Fruit fly (Drosophila melanogaster): Measurements from ENCODE around the gene stck.

stck gene

dm6 chr3R:8356626-8357290 is at the start of gene stck:
stck (plus strand) TSS chr3R:8356978.
- TF ChIP-seq CG8478 (optimal IDR thresholded peaks at IDR 0.05) (no peak), CTCF (optimal IDR thresholded peaks at IDR 0.05) (peak in 1 of 2 experiments; percentile 25)

- TF ChIP-seq CG8478 (optimal IDR thresholded peaks at IDR 0.05) (no peak), CTCF (optimal IDR thresholded peaks at IDR 0.05) (no peak)
Observed at dm6 chr3R:8307283-8307682, 49.5 kb upstream of the stck start.

DNA sequence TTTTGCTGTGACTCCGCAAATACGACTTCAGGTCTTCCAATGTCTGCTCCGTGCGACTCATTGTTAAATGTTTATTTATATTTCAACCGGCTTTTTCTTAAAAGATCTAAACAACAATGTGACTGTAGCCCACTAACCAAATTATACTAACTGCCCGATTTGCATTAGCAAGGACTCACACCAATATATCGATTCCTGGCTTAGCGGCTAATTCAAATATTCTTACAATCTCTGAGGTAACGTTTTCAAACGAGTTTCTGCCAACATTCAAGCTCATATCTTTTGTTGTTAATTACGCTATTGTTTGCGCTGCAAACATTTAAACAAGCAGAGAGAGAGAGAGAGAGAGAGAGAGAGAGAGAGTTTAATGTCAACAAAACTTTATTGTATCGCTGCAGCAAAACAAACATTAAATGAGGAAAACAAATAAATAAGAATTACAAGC is 48.2 kb upstream of the stck start, which contains the start of gene tex:
Gene tex, minus strand, starts transcription at position 131 of the 445 bp plus-strand sequence.
- TF ChIP-seq CG8478 (optimal IDR thresholded peaks at IDR 0.05) (no peak), CTCF (optimal IDR thresholded peaks at IDR 0.05) (no peak)

DNA sequence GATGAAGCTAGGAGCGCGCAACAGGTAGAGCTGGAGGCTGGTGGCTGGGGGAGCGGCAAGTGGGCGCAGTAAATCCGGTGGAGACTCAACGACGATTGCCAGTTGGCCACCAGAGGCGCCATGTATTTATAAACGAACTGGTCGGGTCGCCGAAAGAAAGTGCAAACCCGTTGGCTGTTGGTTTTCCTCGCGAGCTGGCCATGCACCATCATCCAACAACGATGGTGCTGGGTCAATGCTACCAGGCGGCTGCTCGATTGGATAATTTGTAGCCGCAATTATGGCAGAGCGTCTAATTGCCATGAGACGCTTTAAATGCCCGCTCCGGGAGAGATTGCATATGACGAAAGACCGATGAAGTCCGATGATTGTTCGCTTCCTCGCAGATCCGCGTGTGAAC is 46.1 kb upstream of the stck start, which contains the start of gene CG11693:
Gene CG11693, minus strand, starts transcription at position 101 of the 400 bp plus-strand sequence.
- TF ChIP-seq CG8478 (optimal IDR thresholded peaks at IDR 0.05) (no peak), CTCF (optimal IDR thresholded peaks at IDR 0.05) (no peak)

dm6 chr3R:8312037-8312436 is 44.7 kb upstream of the stck start, which contains the start of the genes CG11694 and CG11698:
CG11694 (minus strand) TSS chr3R:8312137.
CG11698 (plus strand) TSS chr3R:8312188.
- TF ChIP-seq CG8478 (optimal IDR thresholded peaks at IDR 0.05) (no peak), CTCF (optimal IDR thresholded peaks at IDR 0.05) (no peak)

DNA sequence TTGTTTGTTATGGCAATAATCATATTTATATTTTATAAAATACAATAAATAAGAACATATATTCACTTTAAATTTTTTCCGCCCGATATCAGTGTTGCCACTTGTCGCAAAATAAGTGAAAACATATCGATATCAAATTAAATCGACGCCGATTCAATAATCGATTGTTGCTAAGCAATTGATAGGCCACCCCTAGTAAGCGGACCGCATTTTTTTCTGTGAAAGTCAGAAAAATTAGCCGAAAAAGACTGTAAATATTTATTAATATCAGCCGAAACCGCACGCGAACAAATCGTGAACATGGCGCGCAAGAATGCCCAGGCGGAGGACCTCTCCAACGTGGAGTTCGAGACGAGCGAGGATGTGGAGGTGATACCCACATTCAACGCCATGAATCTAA is 43.7 kb upstream of the stck start, which contains the start of gene CG7483:
Gene CG7483, plus strand, starts transcription at position 171 of the 400 bp plus-strand sequence.
- no peak for TF ChIP-seq CG8478 (optimal IDR thresholded peaks at IDR 0.05)
- no peak for TF ChIP-seq CTCF (optimal IDR thresholded peaks at IDR 0.05)

DNA sequence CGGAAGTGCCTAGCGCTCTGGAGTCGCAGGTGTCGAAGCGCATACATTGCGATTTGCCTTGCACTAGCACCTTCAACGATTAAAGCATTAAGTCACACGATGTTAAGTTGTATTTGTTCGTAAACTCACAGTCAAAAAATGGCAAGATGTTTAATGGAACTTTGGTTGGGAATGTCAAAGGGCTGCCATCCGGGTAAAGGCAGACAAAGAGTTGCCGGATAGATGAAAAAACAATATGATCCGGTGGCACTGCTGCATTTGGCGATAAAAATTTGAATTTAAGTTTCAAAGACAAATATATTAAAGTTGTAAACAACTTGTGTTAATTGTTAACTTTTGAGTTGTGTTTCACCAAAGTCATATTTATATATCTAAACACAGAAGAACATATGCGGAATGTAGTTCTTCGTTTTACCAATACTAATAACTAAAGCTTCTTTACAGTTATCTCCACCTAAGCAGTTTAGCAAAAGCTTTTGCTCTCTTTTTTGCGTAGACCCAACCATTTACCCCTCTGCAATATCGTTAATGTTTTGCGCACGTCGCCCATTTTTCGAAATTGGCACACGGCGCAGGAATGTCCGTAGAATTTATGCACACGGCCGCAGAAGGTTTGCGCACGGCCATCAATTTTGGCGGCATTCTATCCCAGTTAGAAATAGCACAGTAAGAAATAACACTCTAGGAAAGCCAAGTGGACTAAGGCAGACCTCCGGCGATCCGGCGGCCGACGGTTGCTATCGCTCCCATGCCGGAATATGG is 40.3 kb upstream of the stck start, which contains the start of gene Coq2:
Gene Coq2, minus strand, starts transcription at position 200 of the 762 bp plus-strand sequence.
- TF ChIP-seq CTCF (optimal IDR thresholded peaks at IDR 0.05) (peak; percentile 48 to 60), CG8478 (optimal IDR thresholded peaks at IDR 0.05) (no peak)

- TF ChIP-seq CG8478 (optimal IDR thresholded peaks at IDR 0.05): no peak
- no peak for TF ChIP-seq CTCF (optimal IDR thresholded peaks at IDR 0.05)
Observed at dm6 chr3R:8317215-8317614, 39.6 kb upstream of the stck start, which contains the start of gene Ctr1B. Ctr1B (plus strand) TSS chr3R:8317612.

DNA sequence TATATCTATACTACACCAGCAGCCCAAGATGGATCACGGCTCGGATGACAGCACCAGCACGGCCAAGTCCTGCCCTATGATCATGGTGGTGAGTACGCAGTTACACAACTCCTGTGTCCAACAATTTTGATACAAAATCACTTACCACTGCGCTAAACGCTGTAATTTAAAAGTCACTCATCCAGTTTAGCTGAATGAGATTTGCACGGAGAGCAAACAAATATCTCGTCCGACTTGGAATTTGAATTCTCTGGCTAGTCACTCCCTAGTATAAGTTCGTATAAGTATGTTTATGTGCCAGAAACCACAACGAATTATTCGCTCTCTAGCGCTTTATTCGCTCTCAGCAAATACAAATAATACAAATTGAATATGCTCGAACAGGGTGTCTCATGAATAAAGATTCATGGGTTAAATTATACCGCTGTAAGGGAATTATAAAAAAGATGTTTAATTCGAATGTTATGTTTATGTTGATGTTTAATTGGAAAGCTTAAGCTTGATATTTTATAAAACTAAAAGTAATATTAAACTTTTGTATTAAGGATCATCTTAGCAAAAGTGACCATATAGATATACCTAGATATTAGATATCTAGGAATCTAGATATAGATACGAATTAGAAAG is 39.0 kb upstream of the stck start:
- TF ChIP-seq CTCF (optimal IDR thresholded peaks at IDR 0.05) (no peak), CG8478 (optimal IDR thresholded peaks at IDR 0.05) (no peak)

dm6 chr3R:8321447-8321846 is 35.3 kb upstream of the stck start, which contains the start of gene Or85a:
Or85a (plus strand) TSS chr3R:8321747.
- TF ChIP-seq CTCF (optimal IDR thresholded peaks at IDR 0.05) (no peak), CG8478 (optimal IDR thresholded peaks at IDR 0.05) (no peak)

- TF ChIP-seq CG8478 (optimal IDR thresholded peaks at IDR 0.05): no peak
- TF ChIP-seq CTCF (optimal IDR thresholded peaks at IDR 0.05): no peak
Observed at dm6 chr3R:8324016-8324415, 32.8 kb upstream of the stck start, which contains the start of gene CG7443. CG7443 (plus strand) TSS chr3R:8324316.

- no peak for TF ChIP-seq CG8478 (optimal IDR thresholded peaks at IDR 0.05)
- no peak for TF ChIP-seq CTCF (optimal IDR thresholded peaks at IDR 0.05)
Observed at dm6 chr3R:8326884-8327283, 29.9 kb upstream of the stck start.

DNA sequence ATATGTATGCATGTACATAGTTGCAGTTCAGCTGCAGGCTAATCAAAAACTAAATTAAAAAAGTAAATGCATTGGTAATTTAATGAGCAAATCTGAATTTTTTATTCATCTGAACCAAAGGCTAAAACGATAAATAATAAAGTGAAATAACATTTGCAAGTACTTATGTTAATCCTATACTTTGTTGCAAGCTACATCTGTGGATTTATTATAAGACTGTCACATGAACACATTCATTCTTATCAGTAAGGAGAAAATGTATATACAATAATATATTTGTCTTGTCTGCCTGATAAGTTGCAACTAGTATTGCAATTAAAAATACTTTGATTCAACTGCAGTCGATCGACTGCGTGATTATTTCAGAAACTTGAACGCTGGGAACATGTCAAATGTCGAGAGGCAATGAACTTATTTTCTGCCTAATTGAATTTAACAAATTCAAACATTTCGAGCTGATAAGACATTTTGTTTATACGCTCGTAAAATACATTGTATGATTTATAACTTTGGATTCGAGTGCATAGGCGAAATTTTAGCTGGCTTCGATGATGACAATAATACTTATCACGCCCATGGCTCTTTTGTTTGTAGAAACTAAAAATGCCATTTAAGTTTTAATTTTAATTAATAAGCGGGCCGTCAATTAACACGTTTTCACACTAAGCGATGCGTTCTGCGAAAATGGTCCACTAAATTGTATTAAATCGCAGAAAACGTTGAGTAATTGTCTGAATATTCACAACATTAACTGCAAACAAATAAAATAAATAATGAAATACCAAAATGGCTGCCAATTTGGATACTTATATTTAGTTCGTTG is 28.6 kb upstream of the stck start:
- no peak for TF ChIP-seq CG8478 (optimal IDR thresholded peaks at IDR 0.05)
- no peak for TF ChIP-seq CTCF (optimal IDR thresholded peaks at IDR 0.05)

- TF ChIP-seq CG8478 (optimal IDR thresholded peaks at IDR 0.05) (no peak), CTCF (optimal IDR thresholded peaks at IDR 0.05) (no peak)
Observed at dm6 chr3R:8329628-8330027, 27.1 kb upstream of the stck start.
